Worm (Caenorhabditis elegans) whole organism, mixed stage, embryonic: ENCODE measurements around the gene srpa-72.

Experiments
- lin-13 ChIP-seq: fragments of 150-350 bp; optimal IDR thresholded peaks from 2 replicates; lab custom pipeline; 2014; ENCODE audit warnings: missing biosample characterization, missing genetic modification characterization
- nhr-237 ChIP-seq: fragments of 150-350 bp; optimal IDR thresholded peaks from 2 replicates; lab custom pipeline; 2014; ENCODE audit warnings: missing biosample characterization, missing genetic modification characterization

ce11 chrII:2781355-2781754 lies 5.9 kb upstream of the srpa-72 start, which contains the start of gene F08D12.2:
- no peak for TF ChIP-seq nhr-237 (tag; lab: Kevin White, UChicago)
- no peak for TF ChIP-seq lin-13 (tag; lab: Kevin White, UChicago)
